Worm (Caenorhabditis elegans) whole organism, L4 larva: ENCODE results near the gene C18D11.10.
A peak's percentile ranks its signal among the peaks of the same experiment; 100 is the strongest.

Source experiments
- D1046.2 ChIP-seq: fragments of 200-800 bp; sonication (Bioruptor generic); IDR thresholded peaks from 2 replicates; pipeline ENCODE4 v1.3.6; 2022; ENCODE audit warnings: missing genetic modification characterization, missing compliant biosample characterization
- F44E2.7 ChIP-seq: fragments of 200-800 bp; sonication (Bioruptor generic); IDR thresholded peaks from 2 replicates; pipeline ENCODE4 v2.1.2; 2022; ENCODE audit warnings: missing genetic modification characterization, missing compliant biosample characterization
- R02D3.7 ChIP-seq: fragments of 150-350 bp; sonication (generic microtip); optimal IDR thresholded peaks from 3 replicates; lab custom pipeline; 2014; ENCODE audit warnings: missing biosample characterization, missing genetic modification characterization
- Y105C5A.15 ChIP-seq: fragments of 200-800 bp; sonication (Bioruptor generic); IDR thresholded peaks from 2 replicates; pipeline ENCODE4 v1.3.6; 2022; ENCODE audit warnings: missing genetic modification characterization, missing compliant biosample characterization
- Y5F2A.4 ChIP-seq: fragments of 200-800 bp; sonication (Bioruptor generic); optimal IDR thresholded peaks from 2 replicates; lab custom pipeline; 2018; ENCODE audit warnings: mild to moderate bottlenecking, missing genetic modification characterization, missing compliant biosample characterization
- Y75B8A.6 ChIP-seq: fragments of 200-800 bp; sonication (Bioruptor generic); IDR thresholded peaks from 2 replicates; pipeline ENCODE4 v1.3.6; 2022; ENCODE audit warnings: missing genetic modification reagents, missing genetic modification characterization, missing compliant biosample characterization
- aha-1 ChIP-seq: fragments of 150-350 bp; peaks from one replicate; lab custom pipeline; 2014; ENCODE audit warnings: missing biosample characterization, missing genetic modification characterization
- ceh-28 ChIP-seq: fragments of 150-350 bp; optimal IDR thresholded peaks from 2 replicates; lab custom pipeline; 2014; ENCODE audit warnings: missing biosample characterization, missing genetic modification reagents, missing genetic modification characterization
- ceh-82 ChIP-seq: sonication (generic microtip); optimal IDR thresholded peaks from 2 replicates; lab custom pipeline; 2017; ENCODE audit warnings: missing biosample characterization, missing genetic modification characterization
- ces-1 ChIP-seq: fragments of 150-350 bp; sonication (generic microtip); optimal IDR thresholded peaks from 4 replicates; lab custom pipeline; 2014; ENCODE audit warnings: missing biosample characterization, missing genetic modification reagents, missing genetic modification characterization
- ctbp-1 ChIP-seq: fragments of 200-800 bp; sonication (Bioruptor generic); IDR thresholded peaks from 2 replicates; pipeline ENCODE4 v1.3.6; 2022; ENCODE audit warnings: missing genetic modification reagents, missing genetic modification characterization, missing compliant biosample characterization
- daf-12 ChIP-seq: fragments of 150-350 bp; optimal IDR thresholded peaks from 2 replicates; lab custom pipeline; 2014; ENCODE audit warnings: missing biosample characterization, missing genetic modification reagents, missing genetic modification characterization
- dmd-6 ChIP-seq: fragments of 200-800 bp; sonication (Bioruptor generic); IDR thresholded peaks from 2 replicates; pipeline ENCODE4 v1.3.6; 2022; ENCODE audit warnings: missing genetic modification reagents, missing genetic modification characterization, missing compliant biosample characterization
- dpl-1 ChIP-seq: fragments of 150-350 bp; optimal IDR thresholded peaks from 2 replicates; lab custom pipeline; 2014; ENCODE audit warnings: missing biosample characterization, missing genetic modification reagents, missing genetic modification characterization
- duxl-1 ChIP-seq: sonication (generic microtip); optimal IDR thresholded peaks from 2 replicates; lab custom pipeline; 2016; ENCODE audit warnings: mild to moderate bottlenecking, missing genetic modification characterization, moderate library complexity, missing compliant biosample characterization; ENCODE audit not compliant: poor library complexity
- dve-1 ChIP-seq: sonication (generic microtip); optimal IDR thresholded peaks from 2 replicates; lab custom pipeline; 2017; ENCODE audit warnings: antibody characterized with exemption, mild to moderate bottlenecking, missing genetic modification characterization, missing compliant biosample characterization; ENCODE audit not compliant: insufficient read depth
- fos-1 ChIP-seq: fragments of 150-350 bp; optimal IDR thresholded peaks from 2 replicates; lab custom pipeline; 2014; ENCODE audit warnings: missing biosample characterization, missing genetic modification characterization
- hlh-30 ChIP-seq: sonication (generic microtip); optimal IDR thresholded peaks from 2 replicates; lab custom pipeline; 2017; ENCODE audit warnings: antibody characterized with exemption, mild to moderate bottlenecking, missing genetic modification characterization, missing compliant biosample characterization; ENCODE audit not compliant: insufficient read depth
- lin-15B ChIP-seq: fragments of 150-350 bp; sonication (generic microtip); optimal IDR thresholded peaks from 3 replicates; lab custom pipeline; 2014; ENCODE audit warnings: missing biosample characterization, missing genetic modification characterization
- lin-38 ChIP-seq: fragments of 200-800 bp; sonication (Bioruptor generic); IDR thresholded peaks from 2 replicates; pipeline ENCODE4 v1.3.6; 2022; ENCODE audit warnings: missing genetic modification reagents, missing genetic modification characterization, missing compliant biosample characterization
- lsy-2 ChIP-seq, 2 experiments: fragments of 150-350 bp in 1 of 2; sonication (generic microtip) in 1 of 2; optimal IDR thresholded peaks; 2 replicates each; lab custom pipeline; 2014 to 2017; ENCODE audit warnings: missing biosample characterization in 2 of 2, missing genetic modification characterization in 2 of 2
- mdl-1 ChIP-seq, 2 experiments: fragments of 150-350 bp in 1 of 2; sonication (generic microtip) in 1 of 2; optimal IDR thresholded peaks; 2 replicates each; lab custom pipeline; 2014 to 2017; ENCODE audit warnings: missing biosample characterization in 2 of 2, missing genetic modification characterization in 2 of 2
- nhr-102 ChIP-seq: sonication (generic microtip); optimal IDR thresholded peaks from 2 replicates; lab custom pipeline; 2016; ENCODE audit warnings: mild to moderate bottlenecking, missing genetic modification characterization, moderate library complexity, missing compliant biosample characterization
- nhr-237 ChIP-seq: sonication (generic microtip); optimal IDR thresholded peaks from 2 replicates; lab custom pipeline; 2017; ENCODE audit warnings: missing biosample characterization, missing genetic modification characterization
- nhr-25 ChIP-seq: sonication (generic microtip); optimal IDR thresholded peaks from 2 replicates; lab custom pipeline; 2017; ENCODE audit warnings: missing genetic modification characterization, mild to moderate bottlenecking, missing compliant biosample characterization, antibody characterized with exemption, moderate library complexity, borderline replicate concordance; ENCODE audit not compliant: insufficient read depth
- nhr-48 ChIP-seq: sonication (generic microtip); optimal IDR thresholded peaks from 2 replicates; lab custom pipeline; 2016; ENCODE audit warnings: mild to moderate bottlenecking, missing genetic modification characterization, missing compliant biosample characterization
- sdz-12 ChIP-seq: fragments of 200-800 bp; sonication (Bioruptor generic); optimal IDR thresholded peaks from 2 replicates; lab custom pipeline; 2018; ENCODE audit warnings: mild to moderate bottlenecking, missing genetic modification characterization, missing compliant biosample characterization
- set-16 ChIP-seq: fragments of 200-800 bp; sonication (Bioruptor generic); IDR thresholded peaks from 2 replicates; pipeline ENCODE4 v1.3.6; 2022; ENCODE audit warnings: missing genetic modification reagents, missing genetic modification characterization, missing compliant biosample characterization
- skn-1 ChIP-seq: fragments of 150-350 bp; optimal IDR thresholded peaks from 2 replicates; lab custom pipeline; 2014; ENCODE audit warnings: missing biosample characterization, missing genetic modification characterization
- spr-1 ChIP-seq: sonication (generic microtip); optimal IDR thresholded peaks from 2 replicates; lab custom pipeline; 2016; ENCODE audit warnings: mild to moderate bottlenecking, missing genetic modification characterization, missing compliant biosample characterization
- spr-3 ChIP-seq: fragments of 200-800 bp; sonication (Bioruptor generic); optimal IDR thresholded peaks from 2 replicates; lab custom pipeline; 2018; ENCODE audit warnings: mild to moderate bottlenecking, missing genetic modification characterization, missing compliant biosample characterization
- unc-130 ChIP-seq: sonication (generic microtip); optimal IDR thresholded peaks from 2 replicates; lab custom pipeline; 2016; ENCODE audit warnings: missing genetic modification reagents, missing genetic modification characterization, missing compliant biosample characterization
- unc-62 ChIP-seq, 3 experiments: fragments of 150-350 bp in 1 of 3; sonication (generic microtip); optimal IDR thresholded peaks in 2 of 3; peaks in 1 of 3; 1 replicate in 1 of 3; 2 replicates in 2 of 3; lab custom pipeline; 2014 to 2017; ENCODE audit warnings: missing biosample characterization in 3 of 3, missing genetic modification characterization in 3 of 3, missing genetic modification reagents in 3 of 3, missing genotype in 1 of 3
- vab-7 ChIP-seq: fragments of 200-800 bp; sonication (Bioruptor generic); IDR thresholded peaks from 2 replicates; pipeline ENCODE4 v1.3.6; 2022; ENCODE audit warnings: missing genetic modification reagents, missing genetic modification characterization, missing compliant biosample characterization
- zip-11 ChIP-seq: fragments of 200-800 bp; sonication (Bioruptor generic); IDR thresholded peaks from 2 replicates; pipeline ENCODE4 v1.3.6; 2022; ENCODE audit warnings: missing genetic modification characterization, missing compliant biosample characterization
- ztf-11 ChIP-seq: fragments of 150-350 bp; optimal IDR thresholded peaks from 2 replicates; lab custom pipeline; 2014; ENCODE audit warnings: missing biosample characterization, missing genetic modification characterization

C18D11.10 gene

ce11 chrIII:11836054-11836453 is 28.5 kb downstream of the C18D11.10 start (continued):
- peak in 1 of 2 experiments; percentile 51 for TF ChIP-seq lsy-2 (tag; optimal IDR thresholded peaks at IDR 0.05; lab: Kevin White, UChicago)
- TF ChIP-seq ceh-82 (tag; lab: Kevin White, UChicago), result no peak
- no peak for TF ChIP-seq unc-130 (GFP tag; lab: Kevin White, UChicago)
- TF ChIP-seq daf-12 (tag; lab: Kevin White, UChicago), result no peak
- no peak for TF ChIP-seq ces-1 (GFP tag; lab: Kevin White, UChicago)
- TF ChIP-seq nhr-48 (tag; lab: Kevin White, UChicago), result no peak
- peak; percentile 66 for TF ChIP-seq aha-1 (tag; lab: Kevin White, UChicago)
- no peak for TF ChIP-seq zip-11 (GFP tag; lab: Robert Waterston, UW)
- TF ChIP-seq dve-1, result no peak

ce11 chrIII:11836734-11837133 is 29.2 kb downstream of the C18D11.10 start:
- TF ChIP-seq hlh-30 (tag; lab: Kevin White, UChicago), result peak; percentile 86
- TF ChIP-seq lin-38 (GFP tag; lab: Robert Waterston, UW), result peak; percentile 33
- TF ChIP-seq mdl-1 (tag; optimal IDR thresholded peaks at IDR 0.05; lab: Kevin White, UChicago), result peak in 1 of 2 experiments; percentile 44
- TF ChIP-seq F44E2.7 (GFP tag; lab: Robert Waterston, UW), result no peak
- TF ChIP-seq, all 104 proteins: peak for 3

ce11 chrIII:11841728-11842127 is 34.2 kb downstream of the C18D11.10 start:
- no peak for TF ChIP-seq Y75B8A.6 (GFP tag; lab: Robert Waterston, UW)
- no peak for TF ChIP-seq sdz-12 (GFP tag; lab: Kevin White, UChicago)
- no peak for TF ChIP-seq ceh-28 (tag; lab: Kevin White, UChicago)
- no peak for TF ChIP-seq duxl-1 (tag; lab: Kevin White, UChicago)
- TF ChIP-seq skn-1 (tag; lab: Kevin White, UChicago), result no peak
- peak; percentile 68 for TF ChIP-seq set-16 (GFP tag; lab: Robert Waterston, UW)
- no peak for TF ChIP-seq vab-7
- TF ChIP-seq, all 104 proteins: peak for 1

- TF ChIP-seq Y5F2A.4 (GFP tag; lab: Kevin White, UChicago) (no peak), set-16 (GFP tag; lab: Robert Waterston, UW) (peak; percentile 56; the same call in 1 of the 2 replicates), nhr-237 (tag; lab: Kevin White, UChicago) (no peak), unc-62 (GFP tag; optimal IDR thresholded peaks at IDR 0.05 in 1 of 2; lab: Kevin White, UChicago) (peak in 1 of 2 experiments; percentile 72), unc-62 (tag; optimal IDR thresholded peaks at IDR 0.05; lab: Kevin White, UChicago) (no peak), R02D3.7 (tag; lab: Kevin White, UChicago) (no peak), dmd-6 (no peak)
Observed at ce11 chrIII:11843007-11843406, 35.5 kb downstream of the C18D11.10 start.

- TF ChIP-seq aha-1 (tag; lab: Kevin White, UChicago) (peak; percentile 73), spr-3 (GFP tag; lab: Kevin White, UChicago) (no peak)
Observed at ce11 chrIII:11846365-11846764, 38.8 kb downstream of the C18D11.10 start, which contains the start of gene ntl-3. TSS of gene ntl-3 (minus strand) at chrIII:11846465.

ce11 chrIII:11847014-11847413 is 39.5 kb downstream of the C18D11.10 start:
- TF ChIP-seq nhr-25 (tag; lab: Kevin White, UChicago) (no peak), ceh-28 (tag; lab: Kevin White, UChicago) (peak; percentile 48), spr-1 (tag; lab: Kevin White, UChicago) (no peak), lin-15B (no peak), lsy-2 (tag; optimal IDR thresholded peaks at IDR 0.05; lab: Kevin White, UChicago) (peak in 1 of 2 experiments; percentile 9), nhr-102 (tag; lab: Kevin White, UChicago) (no peak), Y105C5A.15 (GFP tag; lab: Robert Waterston, UW) (no peak), fos-1 (tag; lab: Kevin White, UChicago) (no peak), unc-130 (GFP tag; lab: Kevin White, UChicago) (no peak), dmd-6 (no peak), unc-62 (GFP tag; optimal IDR thresholded peaks at IDR 0.05 in 1 of 2; lab: Kevin White, UChicago) (peak in 1 of 2 experiments; percentile 43), unc-62 (tag; optimal IDR thresholded peaks at IDR 0.05; lab: Kevin White, UChicago) (no peak), ctbp-1 (no peak), ztf-11 (tag; lab: Kevin White, UChicago) (no peak), D1046.2 (no peak), dpl-1 (GFP tag; lab: Kevin White, UChicago) (no peak)
